Fruit fly (Drosophila melanogaster) whole organism, embryonic: ENCODE data around the gene Orct2.
A peak's percentile ranks its signal among the peaks of the same experiment; 100 is the strongest.

Experiments
- Blimp-1 ChIP-seq: fragments of 200-800 bp; sonication (Bioruptor generic); optimal IDR thresholded peaks from 3 replicates; lab custom pipeline; 2018; ENCODE audit warnings: missing biosample characterization, missing genetic modification characterization, mild to moderate bottlenecking, moderate library complexity, missing genetic modification reagents
- CG10366 ChIP-seq: fragments of 200-800 bp; sonication (Bioruptor generic); IDR thresholded peaks from 2 replicates; pipeline ENCODE4 v1.3.6; 2022; ENCODE audit warnings: missing biosample characterization, missing genetic modification characterization
- CG11085 ChIP-seq: fragments of 200-800 bp; sonication (Bioruptor generic); IDR thresholded peaks from 2 replicates; pipeline ENCODE4 v1.3.6; 2022; ENCODE audit warnings: missing biosample characterization, missing genetic modification characterization
- CG11695 ChIP-seq: fragments of 200-800 bp; sonication (Bioruptor generic); IDR thresholded peaks from 3 replicates; pipeline ENCODE4 v1.3.6; 2022; ENCODE audit warnings: missing biosample characterization, missing genetic modification characterization
- CG12155 ChIP-seq: fragments of 200-800 bp; sonication (Bioruptor generic); optimal IDR thresholded peaks from 3 replicates; lab custom pipeline; 2016; ENCODE audit warnings: missing biosample characterization, missing genetic modification characterization
- CG1233 ChIP-seq: fragments of 200-800 bp; sonication (Bioruptor generic); optimal IDR thresholded peaks from 4 replicates; lab custom pipeline; 2018; ENCODE audit warnings: missing biosample characterization, mild to moderate bottlenecking, missing genetic modification characterization
- CG13296 ChIP-seq: fragments of 200-800 bp; sonication (Bioruptor generic); optimal IDR thresholded peaks from 3 replicates; lab custom pipeline; 2018; ENCODE audit warnings: missing biosample characterization, mild to moderate bottlenecking, missing genetic modification characterization
- CG14710 ChIP-seq: fragments of 200-800 bp; sonication (Bioruptor generic); optimal IDR thresholded peaks from 3 replicates; lab custom pipeline; 2019; ENCODE audit warnings: missing biosample characterization, mild to moderate bottlenecking, missing genetic modification characterization, moderate library complexity
- CG15601 ChIP-seq: fragments of 200-800 bp; sonication (Bioruptor generic); optimal IDR thresholded peaks from 3 replicates; lab custom pipeline; 2019; ENCODE audit warnings: missing biosample characterization, mild to moderate bottlenecking, missing genetic modification characterization, moderate library complexity
- CG16813 ChIP-seq: fragments of 200-800 bp; sonication (Bioruptor generic); IDR thresholded peaks from 3 replicates; pipeline ENCODE4 v1.3.6; 2022; ENCODE audit warnings: missing biosample characterization, missing genetic modification characterization; ENCODE audit not compliant: partially characterized antibody
- CG18599 ChIP-seq: fragments of 200-800 bp; sonication (Bioruptor generic); optimal IDR thresholded peaks from 3 replicates; lab custom pipeline; 2017; ENCODE audit warnings: missing biosample characterization, missing genetic modification characterization, mild to moderate bottlenecking, moderate library complexity, missing genetic modification reagents
- CG2199 ChIP-seq: fragments of 200-800 bp; sonication (Bioruptor generic); IDR thresholded peaks from 3 replicates; pipeline ENCODE4 v1.3.6; 2022; ENCODE audit warnings: missing biosample characterization, missing genetic modification characterization
- CG30431 ChIP-seq: fragments of 200-800 bp; sonication (Bioruptor generic); optimal IDR thresholded peaks from 2 replicates; lab custom pipeline; 2017; ENCODE audit warnings: missing biosample characterization, missing genetic modification characterization
- CG32772 ChIP-seq: fragments of 200-800 bp; sonication (Bioruptor generic); IDR thresholded peaks from 2 replicates; pipeline ENCODE4 v1.3.6; 2022; ENCODE audit warnings: missing biosample characterization, missing genetic modification characterization
- CG34376 ChIP-seq: fragments of 200-800 bp; sonication (Bioruptor generic); optimal IDR thresholded peaks from 2 replicates; lab custom pipeline; 2018; ENCODE audit warnings: missing biosample characterization, mild to moderate bottlenecking, missing genetic modification characterization
- CG3847 ChIP-seq: fragments of 200-800 bp; sonication (Bioruptor generic); IDR thresholded peaks from 2 replicates; pipeline ENCODE4 v1.3.6; 2022; ENCODE audit warnings: missing biosample characterization, missing genetic modification characterization
- CG4328 ChIP-seq: fragments of 200-800 bp; sonication (Bioruptor generic); optimal IDR thresholded peaks from 3 replicates; lab custom pipeline; 2017; ENCODE audit warnings: missing biosample characterization, missing genetic modification reagents, missing genetic modification characterization
- CG7271 ChIP-seq: fragments of 200-800 bp; sonication (Bioruptor generic); optimal IDR thresholded peaks from 2 replicates; lab custom pipeline; 2018; ENCODE audit warnings: missing biosample characterization, mild to moderate bottlenecking, missing genetic modification characterization, moderate library complexity
- CG7556 ChIP-seq: fragments of 200-800 bp; sonication (Bioruptor generic); optimal IDR thresholded peaks from 2 replicates; lab custom pipeline; 2017; ENCODE audit warnings: missing biosample characterization, mild to moderate bottlenecking, missing genetic modification characterization
- CG7839 ChIP-seq: fragments of 200-800 bp; sonication (Bioruptor generic); optimal IDR thresholded peaks from 3 replicates; lab custom pipeline; 2018; ENCODE audit warnings: missing biosample characterization, mild to moderate bottlenecking, missing genetic modification characterization, moderate library complexity
- CG8478 ChIP-seq: fragments of >200 bp; optimal IDR thresholded peaks from 2 replicates; lab custom pipeline; 2018
- CTCF ChIP-seq: fragments of 200-800 bp; sonication (Bioruptor generic); optimal IDR thresholded peaks from 2 replicates; lab custom pipeline; 2017; ENCODE audit warnings: missing biosample characterization, mild to moderate bottlenecking, missing genetic modification characterization, moderate library complexity
- Dad ChIP-seq: fragments of 200-800 bp; sonication (Bioruptor generic); optimal IDR thresholded peaks from 3 replicates; lab custom pipeline; 2016; ENCODE audit warnings: missing biosample characterization, missing genetic modification characterization
- Dbx ChIP-seq: fragments of 200-800 bp; sonication (Bioruptor generic); IDR thresholded peaks from 3 replicates; pipeline ENCODE4 v1.3.6; 2022; ENCODE audit warnings: missing biosample characterization, missing genetic modification characterization
- Doc2 ChIP-seq: fragments of 200-800 bp; sonication (Bioruptor generic); IDR thresholded peaks from 2 replicates; pipeline ENCODE4 v1.3.6; 2022; ENCODE audit warnings: missing biosample characterization, missing genetic modification characterization
- Hand ChIP-seq: fragments of 200-800 bp; sonication (Bioruptor generic); optimal IDR thresholded peaks from 2 replicates; lab custom pipeline; 2017; ENCODE audit warnings: mild to moderate bottlenecking, missing biosample characterization, missing genetic modification reagents, missing genetic modification characterization
- Hmx ChIP-seq: fragments of 200-800 bp; sonication (Bioruptor generic); optimal IDR thresholded peaks from 2 replicates; lab custom pipeline; 2016; ENCODE audit warnings: missing biosample characterization, missing genetic modification characterization
- Hr78 ChIP-seq, 2 experiments: fragments of 200-800 bp in 1 of 2; fragments of >200 bp in 1 of 2; sonication (Bioruptor generic) in 1 of 2; optimal IDR thresholded peaks; 2 replicates each; lab custom pipeline; 2017 to 2019; ENCODE audit warnings: missing biosample characterization in 2 of 2, missing genetic modification characterization in 2 of 2, mild to moderate bottlenecking in 1 of 2, moderate library complexity in 1 of 2
- MBD-R2 ChIP-seq: fragments of 200-800 bp; sonication (Bioruptor generic); IDR thresholded peaks from 2 replicates; pipeline ENCODE4 v1.3.6; 2022; ENCODE audit warnings: missing biosample characterization, missing genetic modification characterization
- Stat92E ChIP-seq, 3 experiments: fragments of >200 bp in 2 of 3; fragments of 200-800 bp in 1 of 3; sonication (Bioruptor generic) in 1 of 3; optimal IDR thresholded peaks; 2 replicates each; lab custom pipeline; 2017 to 2019; ENCODE audit warnings: missing biosample characterization in 3 of 3, missing genetic modification characterization in 3 of 3, mild to moderate bottlenecking in 1 of 3, moderate library complexity in 1 of 3
- abd-A ChIP-seq: fragments of 200-800 bp; sonication (Bioruptor generic); optimal IDR thresholded peaks from 3 replicates; lab custom pipeline; 2019; ENCODE audit warnings: missing biosample characterization, mild to moderate bottlenecking, missing genetic modification characterization, moderate library complexity
- ash1 ChIP-seq: fragments of 200-800 bp; sonication (Bioruptor generic); optimal IDR thresholded peaks from 2 replicates; lab custom pipeline; 2018; ENCODE audit warnings: missing biosample characterization, mild to moderate bottlenecking, missing genetic modification characterization
- az2 ChIP-seq: fragments of 200-800 bp; sonication (Bioruptor generic); optimal IDR thresholded peaks from 3 replicates; lab custom pipeline; 2016; ENCODE audit warnings: missing biosample characterization, missing genetic modification characterization
- dysf ChIP-seq: fragments of 200-800 bp; sonication (Bioruptor generic); IDR thresholded peaks from 3 replicates; pipeline ENCODE4 v1.3.6; 2022; ENCODE audit warnings: missing biosample characterization, missing genetic modification characterization
- eyg ChIP-seq: fragments of 200-800 bp; sonication (Bioruptor generic); optimal IDR thresholded peaks from 3 replicates; lab custom pipeline; 2016; ENCODE audit warnings: missing biosample characterization, missing genetic modification characterization
- fd96Cb ChIP-seq: fragments of 200-800 bp; sonication (Bioruptor generic); optimal IDR thresholded peaks from 2 replicates; lab custom pipeline; 2018; ENCODE audit warnings: missing biosample characterization, mild to moderate bottlenecking, missing genetic modification characterization, moderate library complexity
- ftz-f1 ChIP-seq: fragments of 200-800 bp; sonication (Bioruptor generic); optimal IDR thresholded peaks from 2 replicates; lab custom pipeline; 2016; ENCODE audit warnings: missing biosample characterization, missing genetic modification characterization
- her ChIP-seq: fragments of 200-800 bp; sonication (Bioruptor generic); optimal IDR thresholded peaks from 2 replicates; lab custom pipeline; 2016; ENCODE audit warnings: missing biosample characterization, missing genetic modification characterization
- hth ChIP-seq: fragments of >200 bp; optimal IDR thresholded peaks from 2 replicates; lab custom pipeline; 2017; ENCODE audit warnings: inconsistent platforms
- kni ChIP-seq: fragments of 200-800 bp; sonication (Bioruptor generic); optimal IDR thresholded peaks from 3 replicates; lab custom pipeline; 2017; ENCODE audit warnings: mild to moderate bottlenecking, missing biosample characterization, missing genetic modification reagents, missing genetic modification characterization
- lab ChIP-seq: fragments of 200-800 bp; sonication (Bioruptor generic); optimal IDR thresholded peaks from 3 replicates; lab custom pipeline; 2017; ENCODE audit warnings: missing biosample characterization, missing genetic modification characterization, mild to moderate bottlenecking, moderate library complexity, missing genetic modification reagents
- lola ChIP-seq, 3 experiments: fragments of >200 bp in 2 of 3; fragments of 200-800 bp in 1 of 3; sonication (Bioruptor generic) in 1 of 3; optimal IDR thresholded peaks; 2 replicates each; lab custom pipeline; 2017 to 2019; ENCODE audit warnings: missing biosample characterization in 3 of 3, missing genetic modification characterization in 3 of 3, mild to moderate bottlenecking in 1 of 3, moderate library complexity in 1 of 3
- nmo ChIP-seq: fragments of 200-800 bp; sonication (Bioruptor generic); optimal IDR thresholded peaks from 2 replicates; lab custom pipeline; 2018; ENCODE audit warnings: missing biosample characterization, mild to moderate bottlenecking, missing genetic modification characterization, moderate library complexity
- org-1 ChIP-seq: fragments of 200-800 bp; sonication (Bioruptor generic); optimal IDR thresholded peaks from 2 replicates; lab custom pipeline; 2017; ENCODE audit warnings: missing biosample characterization, missing genetic modification characterization
- rib ChIP-seq: fragments of 200-800 bp; sonication (Bioruptor generic); IDR thresholded peaks from 2 replicates; pipeline ENCODE4 v1.3.6; 2022; ENCODE audit warnings: missing biosample characterization, missing genetic modification characterization
- run ChIP-seq: fragments of 200-800 bp; sonication (Bioruptor generic); optimal IDR thresholded peaks from 3 replicates; lab custom pipeline; 2018; ENCODE audit warnings: missing biosample characterization, mild to moderate bottlenecking, missing genetic modification characterization
- ttk ChIP-seq: fragments of 200-800 bp; sonication (Bioruptor generic); IDR thresholded peaks from 2 replicates; pipeline ENCODE4 v2.1.2; 2022; ENCODE audit warnings: missing biosample characterization, missing genetic modification characterization
- usp ChIP-seq: fragments of >200 bp; optimal IDR thresholded peaks from 2 replicates; lab custom pipeline; 2017; ENCODE audit warnings: missing biosample characterization, missing genetic modification characterization
- zen ChIP-seq: fragments of 200-800 bp; sonication (Bioruptor generic); optimal IDR thresholded peaks from 3 replicates; lab custom pipeline; 2018; ENCODE audit warnings: missing biosample characterization, mild to moderate bottlenecking, missing genetic modification characterization, moderate library complexity
- zfh1 ChIP-seq: fragments of 200-800 bp; sonication (Bioruptor generic); IDR thresholded peaks from 3 replicates; pipeline ENCODE4 v1.3.6; 2022; ENCODE audit warnings: missing biosample characterization, missing genetic modification characterization

Orct2 gene

DNA sequence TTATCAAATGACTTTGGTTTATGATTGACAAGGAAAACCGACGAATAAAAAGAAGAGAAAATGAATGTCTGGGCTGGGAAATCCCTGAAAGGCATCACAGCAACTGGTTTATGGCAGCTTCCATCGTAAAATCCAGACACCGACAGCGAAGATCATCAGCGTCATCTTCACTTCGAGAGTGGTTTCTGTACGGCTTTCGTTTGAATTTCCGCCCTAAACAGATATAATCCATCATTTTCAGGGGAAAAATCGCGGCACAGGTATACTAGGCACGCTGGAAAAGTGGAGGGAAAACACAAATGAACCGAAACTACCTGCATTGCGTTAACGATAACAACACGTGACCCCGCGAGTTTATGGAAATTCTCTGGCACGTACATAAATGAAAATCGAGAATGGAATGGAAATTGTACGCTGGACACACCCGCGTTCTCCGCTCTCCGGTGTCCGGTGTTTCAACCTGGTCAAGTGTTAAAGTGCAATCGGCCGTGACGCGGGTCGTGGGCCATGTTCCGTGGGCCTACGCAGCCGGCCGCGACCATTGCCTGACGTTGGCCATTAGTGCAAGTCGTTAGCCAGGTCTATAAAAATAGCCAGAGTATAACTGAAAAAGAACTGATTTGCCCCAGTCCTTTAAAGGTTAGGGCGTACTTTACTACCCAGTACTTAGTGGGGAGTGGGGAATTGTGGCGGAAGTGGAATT lies 24.8 kb downstream of the Orct2 start:
- TF ChIP-seq ash1 (GFP tag; lab: Kevin White, UChicago): no peak
- no peak for TF ChIP-seq dysf (GFP tag; lab: Robert Waterston, UW)
- TF ChIP-seq fd96Cb (tag; lab: Kevin White, UChicago): no peak
- TF ChIP-seq CG11085 (GFP tag; lab: Robert Waterston, UW): no peak
- TF ChIP-seq hth (lab: Kevin White, UChicago): no peak
- TF ChIP-seq CG7839 (tag; lab: Kevin White, UChicago): no peak
- TF ChIP-seq CG7556: no peak
- TF ChIP-seq Dbx (GFP tag; lab: Robert Waterston, UW): no peak
- TF ChIP-seq CG10366 (GFP tag; lab: Robert Waterston, UW): no peak
- TF ChIP-seq Dad (GFP tag; lab: Kevin White, UChicago): no peak
- no peak for TF ChIP-seq usp (GFP tag; lab: Kevin White, UChicago)
- TF ChIP-seq zfh1 (GFP tag; lab: Robert Waterston, UW): no peak
- no peak for TF ChIP-seq CG11695
- TF ChIP-seq CG2199 (GFP tag; lab: Robert Waterston, UW): 0 out of 3 replicates have a peak, but pooled peaks have one; percentile 24
- no peak for TF ChIP-seq eyg (GFP tag; lab: Kevin White, UChicago)
- no peak for TF ChIP-seq CG3847 (GFP tag; lab: Robert Waterston, UW)
- TF ChIP-seq Hmx (GFP tag; lab: Kevin White, UChicago): no peak
- peak in 1 of 2 experiments; percentile 77 for TF ChIP-seq Hr78 (GFP tag; optimal IDR thresholded peaks at IDR 0.05; lab: Kevin White, UChicago)
- TF ChIP-seq rib: no peak
- TF ChIP-seq Blimp-1 (GFP tag; lab: Kevin White, UChicago): no peak
- no peak for TF ChIP-seq run
- peak; percentile 18 for TF ChIP-seq CG7271
- no peak for TF ChIP-seq ftz-f1
- TF ChIP-seq CG15601 (tag; lab: Kevin White, UChicago): no peak
- TF ChIP-seq abd-A (tag; lab: Kevin White, UChicago): no peak
- peak; percentile 93 for TF ChIP-seq kni (GFP tag; lab: Kevin White, UChicago)
- TF ChIP-seq MBD-R2 (GFP tag; lab: Robert Waterston, UW): no peak
- no peak for TF ChIP-seq lola (GFP tag; optimal IDR thresholded peaks at IDR 0.05; lab: Kevin White, UChicago)
- TF ChIP-seq her: no peak
- no peak for TF ChIP-seq CG32772
- TF ChIP-seq CG14710: no peak
- no peak for TF ChIP-seq CG13296 (GFP tag; lab: Kevin White, UChicago)
- no peak for TF ChIP-seq nmo (GFP tag; lab: Kevin White, UChicago)
- no peak for TF ChIP-seq CG16813
- no peak for TF ChIP-seq CG34376 (GFP tag; lab: Kevin White, UChicago)
- TF ChIP-seq CG4328 (GFP tag; lab: Kevin White, UChicago): no peak
- peak in 1 of 3 experiments; percentile 90 for TF ChIP-seq Stat92E (GFP tag; optimal IDR thresholded peaks at IDR 0.05; lab: Kevin White, UChicago)
- no peak for TF ChIP-seq lab (GFP tag; lab: Kevin White, UChicago)
- TF ChIP-seq az2 (GFP tag; lab: Kevin White, UChicago): no peak
- TF ChIP-seq CG8478: no peak
- TF ChIP-seq ttk (GFP tag; lab: Robert Waterston, UW): no peak
- TF ChIP-seq CG1233 (GFP tag; lab: Kevin White, UChicago): no peak
- TF ChIP-seq Hand (GFP tag; lab: Kevin White, UChicago): no peak
- peak; percentile 78 for TF ChIP-seq zen
- TF ChIP-seq CTCF: no peak
- no peak for TF ChIP-seq CG12155
- TF ChIP-seq CG18599 (GFP tag; lab: Kevin White, UChicago): no peak
- no peak for TF ChIP-seq CG30431
- no peak for TF ChIP-seq Doc2
- TF ChIP-seq org-1: no peak
